Worm (Caenorhabditis elegans): ENCODE measurements around the gene txt-13.

DNA sequence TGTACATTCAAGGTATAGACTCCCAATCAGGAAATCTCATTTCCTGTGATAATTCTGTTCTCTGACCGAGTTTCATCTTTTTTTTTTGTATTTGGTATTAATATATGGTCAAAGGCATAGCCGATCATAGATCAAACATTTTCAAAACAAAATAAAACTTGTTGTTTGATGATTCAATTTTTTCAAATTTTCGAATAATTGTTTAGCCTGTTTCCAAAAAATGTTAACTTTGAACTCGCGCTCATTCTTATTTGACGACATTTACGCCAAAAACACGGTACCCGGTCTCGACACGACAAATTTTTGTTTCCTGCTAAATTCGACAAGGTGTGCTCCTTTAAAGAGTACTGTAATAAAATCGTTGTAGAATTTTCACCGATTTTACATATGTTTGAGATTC, 38.4 kb downstream of the txt-13 start:
- TF ChIP-seq lin-13 (GFP tag; optimal IDR thresholded peaks at IDR 0.05) (no peak), ztf-11 (tag; optimal IDR thresholded peaks at IDR 0.05) (no peak), F16B12.6 (tag; optimal IDR thresholded peaks at IDR 0.05) (no peak)
